Worm (Caenorhabditis elegans) whole organism, midembryonic: ENCODE results near the gene C16C8.17.

ENCODE experiments used
- flt-1 ChIP-seq: fragments of 200-800 bp; sonication (Bioruptor generic); IDR thresholded peaks from 2 replicates; pipeline ENCODE4 v1.3.6; 2022; ENCODE audit warnings: missing genetic modification characterization, missing compliant biosample characterization
- klf-2 ChIP-seq: fragments of 200-800 bp; sonication (Bioruptor generic); conservative IDR thresholded peaks from 2 replicates; pipeline ENCODE4 v1.3.6; 2022; ENCODE audit warnings: missing genetic modification reagents, missing genetic modification characterization, missing compliant biosample characterization

DNA sequence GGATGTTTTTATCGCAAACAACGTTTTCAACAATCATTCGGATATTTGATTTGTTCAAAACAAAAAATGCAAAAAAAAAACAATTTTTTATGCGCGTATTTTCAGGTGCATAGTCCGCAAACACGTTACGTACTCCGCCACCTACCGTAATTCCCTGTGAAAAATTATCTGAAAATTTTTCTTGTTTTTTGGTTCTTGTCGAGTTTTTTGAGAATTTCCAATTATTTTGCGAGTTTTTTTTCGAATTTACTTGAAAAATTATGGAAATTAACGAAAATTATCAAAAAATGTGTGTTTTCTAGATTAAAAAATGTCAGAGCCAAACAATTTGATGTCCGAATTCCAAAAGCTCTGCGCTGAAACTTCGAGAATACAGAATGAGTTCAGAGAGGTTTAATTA lies 11.8 kb downstream of the C16C8.17 start, which contains the start of gene C16C8.12:
- no peak for TF ChIP-seq klf-2 (GFP tag; lab: Robert Waterston, UW)
- no peak for TF ChIP-seq flt-1
